Fruit fly (Drosophila melanogaster) whole organism, embryonic: ENCODE results near the gene Lcp65Ac.

Source experiments
- CG10431 ChIP-seq: fragments of 200-800 bp; sonication (Bioruptor generic); optimal IDR thresholded peaks from 3 replicates; lab custom pipeline; 2018; ENCODE audit warnings: missing biosample characterization, mild to moderate bottlenecking, missing genetic modification characterization
- CG11696 ChIP-seq: fragments of 200-800 bp; sonication (Bioruptor generic); IDR thresholded peaks from 2 replicates; pipeline ENCODE4 v1.3.6; 2022; ENCODE audit warnings: missing biosample characterization, missing genetic modification characterization
- CG12942 ChIP-seq: fragments of 200-800 bp; sonication (Bioruptor generic); optimal IDR thresholded peaks from 3 replicates; lab custom pipeline; 2016; ENCODE audit warnings: missing biosample characterization, missing genetic modification characterization
- CG14965 ChIP-seq: fragments of 200-800 bp; sonication (Bioruptor generic); optimal IDR thresholded peaks from 2 replicates; lab custom pipeline; 2016; ENCODE audit warnings: missing biosample characterization, missing genetic modification characterization, borderline replicate concordance
- CG15011 ChIP-seq: fragments of 200-800 bp; sonication (Bioruptor generic); optimal IDR thresholded peaks from 3 replicates; lab custom pipeline; 2018; ENCODE audit warnings: missing biosample characterization, mild to moderate bottlenecking, missing genetic modification characterization
- CG15514 ChIP-seq: fragments of 200-800 bp; sonication (Bioruptor generic); optimal IDR thresholded peaks from 3 replicates; lab custom pipeline; 2017; ENCODE audit warnings: missing biosample characterization, missing genetic modification characterization, mild to moderate bottlenecking, moderate library complexity, missing genetic modification reagents
- CG1603 ChIP-seq: fragments of 200-800 bp; sonication (Bioruptor generic); optimal IDR thresholded peaks from 2 replicates; lab custom pipeline; 2019; ENCODE audit warnings: missing biosample characterization, mild to moderate bottlenecking, missing genetic modification characterization, moderate library complexity
- CG17612 ChIP-seq: fragments of 200-800 bp; sonication (Bioruptor generic); IDR thresholded peaks from 2 replicates; pipeline ENCODE4 v1.3.6; 2022; ENCODE audit warnings: missing biosample characterization, missing genetic modification characterization
- CG1832 ChIP-seq: fragments of 200-800 bp; sonication (Bioruptor generic); optimal IDR thresholded peaks from 2 replicates; lab custom pipeline; 2017; ENCODE audit warnings: missing biosample characterization, mild to moderate bottlenecking, missing genetic modification characterization, inconsistent platforms
- CG2129 ChIP-seq: fragments of 200-800 bp; sonication (Bioruptor generic); IDR thresholded peaks from 2 replicates; pipeline ENCODE4 v1.3.6; 2022; ENCODE audit warnings: missing biosample characterization, missing genetic modification characterization; ENCODE audit not compliant: partially characterized antibody
- CG2199 ChIP-seq: fragments of 200-800 bp; sonication (Bioruptor generic); IDR thresholded peaks from 3 replicates; pipeline ENCODE4 v1.3.6; 2022; ENCODE audit warnings: missing biosample characterization, missing genetic modification characterization
- CG3163 ChIP-seq: fragments of 200-800 bp; sonication (Bioruptor generic); optimal IDR thresholded peaks from 3 replicates; lab custom pipeline; 2016; ENCODE audit warnings: missing biosample characterization, missing genetic modification characterization
- CG32772 ChIP-seq: fragments of 200-800 bp; sonication (Bioruptor generic); IDR thresholded peaks from 2 replicates; pipeline ENCODE4 v1.3.6; 2022; ENCODE audit warnings: missing biosample characterization, missing genetic modification characterization
- CG3726 ChIP-seq: fragments of 200-800 bp; sonication (Bioruptor generic); IDR thresholded peaks from 3 replicates; pipeline ENCODE4, ENCODE4 v1.3.6; 2022; ENCODE audit warnings: missing biosample characterization, missing genetic modification characterization
- CG3847 ChIP-seq: fragments of 200-800 bp; sonication (Bioruptor generic); IDR thresholded peaks from 2 replicates; pipeline ENCODE4 v1.3.6; 2022; ENCODE audit warnings: missing biosample characterization, missing genetic modification characterization
- CG8281 ChIP-seq: fragments of 200-800 bp; sonication (Bioruptor generic); optimal IDR thresholded peaks from 2 replicates; lab custom pipeline; 2018; ENCODE audit warnings: missing biosample characterization, mild to moderate bottlenecking, missing genetic modification characterization, moderate library complexity
- CG9876 ChIP-seq: fragments of 200-800 bp; sonication (Bioruptor generic); optimal IDR thresholded peaks from 2 replicates; lab custom pipeline; 2016; ENCODE audit warnings: missing biosample characterization, missing genetic modification characterization
- Camta ChIP-seq: fragments of 200-800 bp; sonication (Bioruptor generic); optimal IDR thresholded peaks from 2 replicates; lab custom pipeline; 2016; ENCODE audit warnings: missing biosample characterization, missing genetic modification characterization
- CkIIα-i1 ChIP-seq: fragments of 200-800 bp; sonication (Bioruptor generic); IDR thresholded peaks from 2 replicates; pipeline ENCODE4 v1.3.6; 2022; ENCODE audit warnings: missing biosample characterization, missing genetic modification characterization
- Gsc ChIP-seq: fragments of 200-800 bp; sonication (Bioruptor generic); IDR thresholded peaks from 2 replicates; pipeline ENCODE4 v1.3.6; 2022; ENCODE audit warnings: missing biosample characterization, missing genetic modification characterization
- H2.0 ChIP-seq: fragments of 200-800 bp; sonication (Bioruptor generic); IDR thresholded peaks from 2 replicates; pipeline ENCODE4 v1.3.6; 2022; ENCODE audit warnings: missing biosample characterization, missing genetic modification characterization
- HmgD ChIP-seq: fragments of 200-800 bp; sonication (Bioruptor generic); optimal IDR thresholded peaks from 3 replicates; lab custom pipeline; 2016; ENCODE audit warnings: missing biosample characterization, missing genetic modification characterization
- Lhr ChIP-seq: fragments of 200-800 bp; sonication (Bioruptor generic); optimal IDR thresholded peaks from 3 replicates; lab custom pipeline; 2017; ENCODE audit warnings: mild to moderate bottlenecking, missing biosample characterization, missing genetic modification reagents, missing genetic modification characterization
- Mrtf ChIP-seq: fragments of 200-800 bp; sonication (Bioruptor generic); IDR thresholded peaks from 3 replicates; pipeline ENCODE4 v1.3.6; 2022; ENCODE audit warnings: missing biosample characterization, missing genetic modification characterization
- NC2β ChIP-seq: fragments of 200-800 bp; sonication (Bioruptor generic); optimal IDR thresholded peaks from 2 replicates; lab custom pipeline; 2016; ENCODE audit warnings: missing biosample characterization, missing genetic modification characterization
- bcd ChIP-seq: fragments of 200-800 bp; sonication (Bioruptor generic); optimal IDR thresholded peaks from 2 replicates; lab custom pipeline; 2017; ENCODE audit warnings: missing biosample characterization, mild to moderate bottlenecking, missing genetic modification characterization
- insv ChIP-seq, 2 experiments: fragments of 200-800 bp; sonication (Bioruptor generic); optimal IDR thresholded peaks; 3 replicates each; lab custom pipeline; 2016 to 2018; ENCODE audit warnings: missing biosample characterization in 2 of 2, missing genetic modification characterization in 2 of 2
- jing ChIP-seq: fragments of 200-800 bp; sonication (Bioruptor generic); optimal IDR thresholded peaks from 2 replicates; lab custom pipeline; 2018; ENCODE audit warnings: missing biosample characterization, mild to moderate bottlenecking, missing genetic modification characterization
- kah ChIP-seq: fragments of 200-800 bp; sonication (Bioruptor generic); optimal IDR thresholded peaks from 2 replicates; lab custom pipeline; 2018; ENCODE audit warnings: missing biosample characterization, mild to moderate bottlenecking, missing genetic modification characterization
- lbe ChIP-seq: fragments of 200-800 bp; sonication (Bioruptor generic); optimal IDR thresholded peaks from 2 replicates; lab custom pipeline; 2016; ENCODE audit warnings: missing biosample characterization, mild to moderate bottlenecking, missing genetic modification characterization
- nau ChIP-seq: fragments of 200-800 bp; sonication (Bioruptor generic); optimal IDR thresholded peaks from 3 replicates; lab custom pipeline; 2017; ENCODE audit warnings: missing biosample characterization, mild to moderate bottlenecking, missing genetic modification characterization, missing genetic modification reagents
- p53 ChIP-seq: fragments of 200-800 bp; sonication (Bioruptor generic); optimal IDR thresholded peaks from 2 replicates; lab custom pipeline; 2016; ENCODE audit warnings: missing biosample characterization, missing genetic modification characterization
- pan ChIP-seq, 4 experiments: fragments of >200 bp in 3 of 4; fragments of 200-800 bp in 1 of 4; sonication (Bioruptor generic) in 1 of 4; optimal IDR thresholded peaks in 3 of 4; IDR thresholded peaks in 1 of 4; 2 replicates each; pipeline versions ENCODE4 v1.3.6 to Lab custom; 2017 to 2022; ENCODE audit warnings: missing biosample characterization in 2 of 4, missing genetic modification characterization in 2 of 4, mixed read lengths in 1 of 4
- phol ChIP-seq: fragments of 200-800 bp; sonication (Bioruptor generic); optimal IDR thresholded peaks from 3 replicates; lab custom pipeline; 2018; ENCODE audit warnings: missing biosample characterization, mild to moderate bottlenecking, missing genetic modification characterization, moderate library complexity
- pros ChIP-seq: fragments of 200-800 bp; sonication (Bioruptor generic); optimal IDR thresholded peaks from 3 replicates; lab custom pipeline; 2019; ENCODE audit warnings: missing biosample characterization, mild to moderate bottlenecking, missing genetic modification characterization, moderate library complexity
- ranshi ChIP-seq: fragments of 200-800 bp; sonication (Bioruptor generic); IDR thresholded peaks from 2 replicates; pipeline ENCODE4 v1.3.6; 2022; ENCODE audit warnings: missing biosample characterization, missing genetic modification characterization
- rib ChIP-seq: fragments of 200-800 bp; sonication (Bioruptor generic); IDR thresholded peaks from 2 replicates; pipeline ENCODE4 v1.3.6; 2022; ENCODE audit warnings: missing biosample characterization, missing genetic modification characterization
- sna ChIP-seq: fragments of 200-800 bp; sonication (Bioruptor generic); IDR thresholded peaks from 2 replicates; pipeline ENCODE4 v1.3.6; 2022; ENCODE audit warnings: missing biosample characterization, missing genetic modification characterization; ENCODE audit not compliant: partially characterized antibody
- sob ChIP-seq: fragments of 200-800 bp; sonication (Bioruptor generic); IDR thresholded peaks from 2 replicates; pipeline ENCODE4 v1.3.6; 2022; ENCODE audit warnings: missing biosample characterization, missing genetic modification characterization
- unc-4 ChIP-seq: fragments of 200-800 bp; sonication (Bioruptor generic); IDR thresholded peaks from 2 replicates; pipeline ENCODE4 v1.3.6; 2022; ENCODE audit warnings: missing biosample characterization, missing genetic modification characterization; ENCODE audit not compliant: partially characterized antibody
- vfl ChIP-seq: fragments of 200-800 bp; sonication (Bioruptor generic); optimal IDR thresholded peaks from 2 replicates; lab custom pipeline; 2016; ENCODE audit warnings: missing biosample characterization, missing genetic modification characterization
- vvl ChIP-seq: fragments of 200-800 bp; sonication (Bioruptor generic); IDR thresholded peaks from 2 replicates; pipeline ENCODE4 v1.3.6; 2022; ENCODE audit warnings: missing biosample characterization, missing genetic modification characterization
- zf30C ChIP-seq: fragments of 200-800 bp; sonication (Bioruptor generic); optimal IDR thresholded peaks from 3 replicates; lab custom pipeline; 2018; ENCODE audit warnings: missing biosample characterization, mild to moderate bottlenecking, missing genetic modification characterization
- zfh2 ChIP-seq: fragments of 200-800 bp; sonication (Bioruptor generic); optimal IDR thresholded peaks from 2 replicates; lab custom pipeline; 2016; ENCODE audit warnings: missing biosample characterization, missing genetic modification characterization

Lcp65Ac gene

DNA sequence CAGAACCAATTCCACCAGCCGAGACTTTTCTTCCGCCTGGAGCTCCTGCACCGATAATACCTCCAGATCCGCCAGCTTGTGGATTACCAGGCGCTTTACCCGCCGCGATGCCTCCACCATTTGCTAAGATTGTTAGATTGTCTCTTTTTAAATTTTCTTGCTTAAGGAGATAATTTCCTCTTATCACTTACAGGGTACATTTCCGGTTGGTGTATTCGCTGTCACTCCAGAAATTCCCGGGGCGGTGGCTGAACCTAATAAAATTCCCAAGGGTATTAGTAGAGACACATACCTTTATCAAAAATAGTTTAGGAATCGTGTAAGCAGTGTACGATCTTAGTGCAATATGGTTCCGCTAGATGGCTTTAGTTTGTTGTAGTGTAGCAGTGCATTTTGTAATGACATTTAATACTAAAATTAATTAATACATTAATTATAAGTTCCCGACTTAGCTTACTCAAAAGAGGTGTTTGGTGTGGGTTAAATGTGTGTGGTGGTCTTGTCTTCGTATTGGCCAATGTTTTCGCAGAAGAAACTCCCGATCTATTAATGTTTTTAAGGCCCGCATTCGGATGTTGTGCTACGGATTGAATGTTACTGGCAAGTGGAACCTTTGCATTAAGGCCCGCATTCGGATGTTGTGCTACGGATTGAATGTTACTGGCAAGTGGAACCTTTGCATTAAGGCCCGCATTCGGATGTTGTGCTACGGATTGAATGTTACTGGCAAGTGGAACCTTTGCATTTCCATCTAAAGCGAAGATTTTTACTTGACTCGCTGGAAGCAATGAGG is 19.8 kb upstream of the Lcp65Ac start (continued):
- TF ChIP-seq pros (GFP tag; lab: Kevin White, UChicago) (no peak), unc-4 (no peak), ranshi (GFP tag; lab: Robert Waterston, UW) (peak; percentile 76; the same call in 1 of the 2 replicates), sna (GFP tag; lab: Robert Waterston, UW) (no peak; the same call in 1 of the 2 replicates), CG3163 (GFP tag; lab: Kevin White, UChicago) (peak; percentile 4), CG3726 (GFP tag; lab: Robert Waterston, UW) (0 out of 3 replicates have a peak, but pooled peaks have one; percentile 43), H2.0 (GFP tag; lab: Robert Waterston, UW) (peak; percentile 58; the same call in 1 of the 2 replicates), sob (GFP tag; lab: Robert Waterston, UW) (peak; percentile 87), CG3847 (peak; percentile 67), CG32772 (GFP tag; lab: Robert Waterston, UW) (no peak; the same call in 1 of the 2 replicates), nau (peak; percentile 87), CG15514 (GFP tag; lab: Kevin White, UChicago) (peak; percentile 80), CG11696 (peak; percentile 76), CG8281 (tag; lab: Kevin White, UChicago) (peak; percentile 40), phol (peak; percentile 70), NC2β (GFP tag; lab: Kevin White, UChicago) (peak; percentile 50), CG2199 (GFP tag; lab: Robert Waterston, UW) (peak; percentile 75; the same call in 2 of the 3 replicates), zf30C (GFP tag; lab: Kevin White, UChicago) (no peak), p53 (GFP tag; lab: Kevin White, UChicago) (peak; percentile 70), jing (GFP tag; lab: Kevin White, UChicago) (peak; percentile 41), kah (GFP tag; lab: Kevin White, UChicago) (peak; percentile 64), bcd (peak; percentile 89), CG1832 (GFP tag; lab: Kevin White, UChicago) (no peak), CG12942 (no peak), CG15011 (peak; percentile 71), Gsc (no peak), Mrtf (GFP tag; lab: Robert Waterston, UW) (peak; percentile 60; the same call in 2 of the 3 replicates), CG1603 (tag; lab: Kevin White, UChicago) (peak; percentile 79), CG17612 (GFP tag; lab: Robert Waterston, UW) (no peak), zfh2 (GFP tag; lab: Kevin White, UChicago) (no peak), vvl (GFP tag; lab: Robert Waterston, UW) (peak; percentile 96), Camta (GFP tag; lab: Kevin White, UChicago) (peak; percentile 92), HmgD (GFP tag; lab: Kevin White, UChicago) (no peak), Lhr (GFP tag; lab: Kevin White, UChicago) (peak; percentile 68), rib (GFP tag; lab: Robert Waterston, UW) (no peak), lbe (GFP tag; lab: Kevin White, UChicago) (no peak), pan (optimal IDR thresholded peaks at IDR 0.05; lab: Kevin White, UChicago) (no peak), pan (GFP tag; optimal IDR thresholded peaks at IDR 0.05 in 1 of 2, IDR thresholded peaks at IDR 0.05 in 1 of 2) (peak in 1 of 2 experiments; percentile 88), CG14965 (GFP tag; lab: Kevin White, UChicago) (peak; percentile 23), CG10431 (GFP tag; lab: Kevin White, UChicago) (peak; percentile 54), insv (GFP tag; optimal IDR thresholded peaks at IDR 0.05; lab: Kevin White, UChicago) (peak in 1 of 2 experiments; percentile 47), CG2129 (no peak), CG9876 (GFP tag; lab: Kevin White, UChicago) (peak; percentile 16), CkIIα-i1 (no peak; the same call in 1 of the 2 replicates), vfl (no peak)
